Fruit fly (Drosophila melanogaster) whole organism, pupa: Measurements from ENCODE around the gene RhoGEF3.

Experiments
- CG10348 ChIP-seq: fragments of 200-800 bp; sonication (Bioruptor generic); IDR thresholded peaks from 2 replicates; pipeline ENCODE4 v1.3.6; 2022; ENCODE audit warnings: missing biosample characterization, missing genetic modification characterization
- CG12605 ChIP-seq: fragments of 200-800 bp; sonication (Bioruptor generic); IDR thresholded peaks from 2 replicates; pipeline ENCODE4 v1.3.6; 2022; ENCODE audit warnings: missing biosample characterization, missing genetic modification characterization
- CG13204 ChIP-seq: fragments of 200-800 bp; sonication (Bioruptor generic); optimal IDR thresholded peaks from 2 replicates; lab custom pipeline; 2018; ENCODE audit warnings: missing biosample characterization, mild to moderate bottlenecking, missing genetic modification characterization, moderate library complexity
- CG14655 ChIP-seq: fragments of 200-800 bp; sonication (Bioruptor generic); optimal IDR thresholded peaks from 3 replicates; lab custom pipeline; 2017; ENCODE audit warnings: mild to moderate bottlenecking, missing biosample characterization, missing genetic modification reagents, missing genetic modification characterization
- CG15710 ChIP-seq: fragments of 200-800 bp; sonication (Bioruptor generic); optimal IDR thresholded peaks from 2 replicates; lab custom pipeline; 2018; ENCODE audit warnings: missing biosample characterization, mild to moderate bottlenecking, missing genetic modification characterization, moderate library complexity
- CG17806 ChIP-seq: fragments of 200-800 bp; sonication (Bioruptor generic); optimal IDR thresholded peaks from 2 replicates; lab custom pipeline; 2018; ENCODE audit warnings: missing biosample characterization, mild to moderate bottlenecking, missing genetic modification characterization, moderate library complexity
- CG32121 ChIP-seq: fragments of 200-800 bp; sonication (Bioruptor generic); IDR thresholded peaks from 2 replicates; pipeline ENCODE4 v1.3.6; 2022; ENCODE audit warnings: missing biosample characterization, missing genetic modification characterization
- CG34367 ChIP-seq: fragments of 200-800 bp; sonication (Bioruptor generic); optimal IDR thresholded peaks from 2 replicates; lab custom pipeline; 2018; ENCODE audit warnings: missing biosample characterization, mild to moderate bottlenecking, missing genetic modification characterization
- CG4496 ChIP-seq: fragments of 200-800 bp; sonication (Bioruptor generic); IDR thresholded peaks from 3 replicates; pipeline ENCODE4 v1.3.6; 2022; ENCODE audit warnings: missing biosample characterization, missing genetic modification characterization
- CG8159 ChIP-seq: fragments of 200-800 bp; sonication (Bioruptor generic); optimal IDR thresholded peaks from 3 replicates; lab custom pipeline; 2018; ENCODE audit warnings: missing biosample characterization, mild to moderate bottlenecking, missing genetic modification characterization, moderate library complexity
- CG8301 ChIP-seq: fragments of 200-800 bp; sonication (Bioruptor generic); optimal IDR thresholded peaks from 2 replicates; lab custom pipeline; 2018; ENCODE audit warnings: missing biosample characterization, mild to moderate bottlenecking, missing genetic modification characterization
- CG9948 ChIP-seq: fragments of 200-800 bp; sonication (Bioruptor generic); optimal IDR thresholded peaks from 2 replicates; lab custom pipeline; 2018; ENCODE audit warnings: missing biosample characterization, mild to moderate bottlenecking, missing genetic modification characterization, moderate library complexity
- D1 ChIP-seq: fragments of 200-800 bp; sonication (Bioruptor generic); optimal IDR thresholded peaks from 2 replicates; lab custom pipeline; 2018; ENCODE audit warnings: missing biosample characterization, mild to moderate bottlenecking, missing genetic modification characterization, moderate library complexity
- EcR ChIP-seq: fragments of 200-800 bp; sonication (Bioruptor generic); optimal IDR thresholded peaks from 3 replicates; lab custom pipeline; 2019; ENCODE audit warnings: missing biosample characterization, missing genetic modification characterization, mild to moderate bottlenecking, moderate library complexity, missing genetic modification reagents
- Ets98B ChIP-seq: fragments of 200-800 bp; sonication (Bioruptor generic); IDR thresholded peaks from 2 replicates; pipeline ENCODE4 v1.3.6; 2022; ENCODE audit warnings: missing biosample characterization, missing genetic modification characterization
- Pif1A ChIP-seq: fragments of 200-800 bp; sonication (Bioruptor generic); optimal IDR thresholded peaks from 3 replicates; lab custom pipeline; 2016; ENCODE audit warnings: missing biosample characterization, missing genetic modification characterization
- Pif1B ChIP-seq: fragments of 200-800 bp; sonication (Bioruptor generic); optimal IDR thresholded peaks from 3 replicates; lab custom pipeline; 2016; ENCODE audit warnings: missing biosample characterization, missing genetic modification characterization
- Snoo ChIP-seq: fragments of 200-800 bp; sonication (Bioruptor generic); optimal IDR thresholded peaks from 3 replicates; lab custom pipeline; 2017; ENCODE audit warnings: missing biosample characterization, mild to moderate bottlenecking, missing genetic modification characterization, inconsistent platforms
- fd96Ca ChIP-seq: fragments of 200-800 bp; sonication (Bioruptor generic); IDR thresholded peaks from 3 replicates; pipeline ENCODE4 v1.3.6; 2022; ENCODE audit warnings: missing biosample characterization, missing genetic modification characterization
- gl ChIP-seq: fragments of 200-800 bp; sonication (Bioruptor generic); optimal IDR thresholded peaks from 2 replicates; lab custom pipeline; 2018; ENCODE audit warnings: missing biosample characterization, mild to moderate bottlenecking, missing genetic modification characterization
- rn ChIP-seq: fragments of 200-800 bp; sonication (Bioruptor generic); IDR thresholded peaks from 2 replicates; pipeline ENCODE4 v1.3.6; 2022; ENCODE audit warnings: missing biosample characterization, missing genetic modification characterization

The RhoGEF3 gene

dm6 chr3L:321495-321894, 44.3 kb downstream of the RhoGEF3 start:
- TF ChIP-seq Pif1A (GFP tag; lab: Kevin White, UChicago) (no peak), CG8159 (tag; lab: Kevin White, UChicago) (no peak), rn (GFP tag; lab: Robert Waterston, UW) (no peak), CG14655 (GFP tag; lab: Kevin White, UChicago) (no peak), CG12605 (GFP tag; lab: Robert Waterston, UW) (no peak), CG15710 (tag; lab: Kevin White, UChicago) (no peak), Pif1B (GFP tag; lab: Kevin White, UChicago) (no peak), fd96Ca (no peak), CG10348 (GFP tag; lab: Robert Waterston, UW) (no peak), CG8301 (tag; lab: Kevin White, UChicago) (no peak)

dm6 chr3L:324486-324885, 47.2 kb downstream of the RhoGEF3 start, which contains the start of gene CG32344:
Gene CG32344, minus strand, starts transcription at chr3L:324720.
- TF ChIP-seq CG8159 (tag; lab: Kevin White, UChicago) (no peak), Snoo (tag; lab: Kevin White, UChicago) (no peak), EcR (no peak), CG9948 (tag; lab: Kevin White, UChicago) (no peak), CG34367 (tag; lab: Kevin White, UChicago) (no peak), Ets98B (no peak), gl (no peak), rn (GFP tag; lab: Robert Waterston, UW) (no peak), CG14655 (GFP tag; lab: Kevin White, UChicago) (no peak), D1 (tag; lab: Kevin White, UChicago) (no peak), Pif1B (GFP tag; lab: Kevin White, UChicago) (no peak), CG17806 (tag; lab: Kevin White, UChicago) (no peak), CG15710 (tag; lab: Kevin White, UChicago) (no peak), Pif1A (GFP tag; lab: Kevin White, UChicago) (no peak), CG8301 (tag; lab: Kevin White, UChicago) (no peak), CG12605 (GFP tag; lab: Robert Waterston, UW) (no peak)

- TF ChIP-seq CG17806 (tag; lab: Kevin White, UChicago) (no peak), CG34367 (tag; lab: Kevin White, UChicago) (no peak), D1 (tag; lab: Kevin White, UChicago) (no peak), CG9948 (tag; lab: Kevin White, UChicago) (no peak), CG15710 (tag; lab: Kevin White, UChicago) (no peak), CG13204 (no peak), Pif1B (GFP tag; lab: Kevin White, UChicago) (no peak)
Measured at dm6 chr3L:327833-328232, 50.6 kb downstream of the RhoGEF3 start, which contains the start of the genes Atac3 and Ptpmeg. Gene Atac3, minus strand, starts transcription at chr3L:327992. Gene Ptpmeg, plus strand, starts transcription at chr3L:328097.

dm6 chr3L:329153-329698, 52.0 kb downstream of the RhoGEF3 start:
- TF ChIP-seq Snoo (tag; lab: Kevin White, UChicago) (no peak), gl (no peak), D1 (tag; lab: Kevin White, UChicago) (no peak), CG12605 (GFP tag; lab: Robert Waterston, UW) (no peak), CG8301 (tag; lab: Kevin White, UChicago) (no peak), CG8159 (tag; lab: Kevin White, UChicago) (no peak), CG34367 (tag; lab: Kevin White, UChicago) (no peak), CG9948 (tag; lab: Kevin White, UChicago) (no peak), CG15710 (tag; lab: Kevin White, UChicago) (no peak), CG4496 (GFP tag; lab: Robert Waterston, UW) (no peak), Pif1A (GFP tag; lab: Kevin White, UChicago) (no peak), CG17806 (tag; lab: Kevin White, UChicago) (no peak), Pif1B (GFP tag; lab: Kevin White, UChicago) (no peak), rn (GFP tag; lab: Robert Waterston, UW) (no peak), CG14655 (GFP tag; lab: Kevin White, UChicago) (no peak), CG10348 (GFP tag; lab: Robert Waterston, UW) (no peak), Ets98B (no peak), fd96Ca (no peak), CG32121 (GFP tag; lab: Robert Waterston, UW) (no peak), CG13204 (no peak)
- TF ChIP-seq, all 21 proteins: peak for 0

- no peak for TF ChIP-seq Pif1A (GFP tag; lab: Kevin White, UChicago)
- TF ChIP-seq CG9948 (tag; lab: Kevin White, UChicago): no peak
- no peak for TF ChIP-seq Pif1B (GFP tag; lab: Kevin White, UChicago)
- no peak for TF ChIP-seq fd96Ca
- no peak for TF ChIP-seq CG17806 (tag; lab: Kevin White, UChicago)
- no peak for TF ChIP-seq CG10348 (GFP tag; lab: Robert Waterston, UW)
- no peak for TF ChIP-seq CG12605 (GFP tag; lab: Robert Waterston, UW)
- TF ChIP-seq D1 (tag; lab: Kevin White, UChicago): no peak
- no peak for TF ChIP-seq CG13204
- no peak for TF ChIP-seq CG34367 (tag; lab: Kevin White, UChicago)
- TF ChIP-seq CG15710 (tag; lab: Kevin White, UChicago): no peak
- peak; percentile 15; the same call in 1 of the 3 replicates for TF ChIP-seq CG4496 (GFP tag; lab: Robert Waterston, UW)
- TF ChIP-seq gl: no peak
- TF ChIP-seq CG8301 (tag; lab: Kevin White, UChicago): no peak
- peak; percentile 52; the same call in 1 of the 2 replicates for TF ChIP-seq Ets98B
- no peak for TF ChIP-seq Snoo (tag; lab: Kevin White, UChicago)
- no peak for TF ChIP-seq CG32121 (GFP tag; lab: Robert Waterston, UW)
Measured at dm6 chr3L:331842-332802, 54.9 kb downstream of the RhoGEF3 start, which contains the start of gene mthl9. Gene mthl9, minus strand, starts transcription at chr3L:332309.
